Fruit fly (Drosophila melanogaster) whole organism: ENCODE measurements around the gene shv.

Experiments used
- CG8478 ChIP-seq: fragments of >200 bp; optimal IDR thresholded peaks from 2 replicates; lab custom pipeline; 2018; ENCODE audit warnings: inconsistent platforms
- Dll ChIP-seq: fragments of >200 bp; optimal IDR thresholded peaks from 2 replicates; lab custom pipeline; 2017
- EcR ChIP-seq, 2 experiments: fragments of >200 bp; optimal IDR thresholded peaks; 2 replicates each; lab custom pipeline; 2017; ENCODE audit warnings: missing biosample characterization in 2 of 2, missing genetic modification characterization in 2 of 2, missing genetic modification reagents in 2 of 2
- pan ChIP-seq: fragments of >200 bp; optimal IDR thresholded peaks from 2 replicates; lab custom pipeline; 2017
- usp ChIP-seq: fragments of >200 bp; optimal IDR thresholded peaks from 2 replicates; lab custom pipeline; 2017; ENCODE audit warnings: missing biosample characterization, missing genetic modification characterization, mixed read lengths

DNA sequence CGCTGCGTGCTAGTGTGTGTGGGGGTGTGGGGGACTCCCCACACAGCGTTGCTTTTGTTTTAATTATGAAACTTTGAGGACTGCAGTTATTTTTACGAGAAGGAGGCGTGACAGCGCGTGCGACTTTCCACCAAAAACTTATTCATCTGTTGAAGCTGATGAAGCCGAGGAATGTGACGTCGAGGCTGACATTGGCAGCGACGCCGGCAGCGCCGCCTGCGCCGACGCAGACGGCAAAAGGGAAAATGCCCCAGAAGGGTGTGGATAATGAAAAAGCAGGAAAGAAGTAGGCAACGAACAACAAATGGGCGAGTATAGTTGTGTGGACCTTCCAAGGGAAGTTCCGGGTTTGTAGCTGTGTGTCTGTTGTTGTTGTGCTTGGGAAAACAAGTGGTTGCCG lies 14.8 kb downstream of the shv start:
- TF ChIP-seq usp (GFP tag; lab: Kevin White, UChicago), result no peak
- TF ChIP-seq EcR (GFP tag; optimal IDR thresholded peaks at IDR 0.05; lab: Kevin White, UChicago), result no peak
- no peak for TF ChIP-seq Dll (lab: Kevin White, UChicago)
- no peak for TF ChIP-seq pan (lab: Kevin White, UChicago)
- no peak for TF ChIP-seq CG8478
